Comparison of ENCODE assay signal across 2 fruit fly cellular contexts in the genomic region with DNA sequence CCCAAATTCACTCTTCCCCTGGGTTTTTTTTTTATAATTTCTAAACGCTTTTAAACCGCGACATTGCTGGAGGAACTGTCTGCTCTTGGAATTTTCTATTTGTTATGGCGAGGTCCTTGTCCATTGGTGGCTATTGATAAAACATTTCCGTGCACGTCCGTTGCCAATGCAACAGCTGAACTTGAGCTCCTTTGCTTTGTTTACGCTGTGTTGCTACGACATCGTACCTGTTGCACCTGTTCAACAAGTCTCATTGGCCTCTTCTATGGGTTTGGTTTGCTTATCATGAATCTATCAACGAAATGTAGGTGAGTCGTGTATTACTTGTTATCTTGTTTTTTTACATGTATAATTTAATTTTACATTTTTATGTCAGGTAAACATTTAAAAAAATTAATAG.
TF ChIP-seq lines count a peak whose summit lies in the region.

Gene nan (minus strand): TSS at position 218 of the 400 bp plus-strand sequence.

- TF ChIP-seq CTCF in whole organism, embryonic (GFP tag; optimal IDR thresholded peaks at IDR 0.05; lab: Kevin White, UChicago) = no peak

TF ChIP-seq in whole organism, embryonic, 481 proteins besides CTCF, POLR2A, EP300 and RAD21:
- TF ChIP-seq tll (GFP tag; optimal IDR thresholded peaks at IDR 0.05; lab: Kevin White, UChicago) (no peak), bcd (GFP tag; optimal IDR thresholded peaks at IDR 0.05; lab: Kevin White, UChicago) (no peak), grn (GFP tag; optimal IDR thresholded peaks at IDR 0.05; lab: Kevin White, UChicago) (peak; percentile 44), zen (tag; optimal IDR thresholded peaks at IDR 0.05; lab: Kevin White, UChicago) (no peak), D19B (GFP tag; optimal IDR thresholded peaks at IDR 0.05; lab: Kevin White, UChicago) (no peak), so (GFP tag; IDR thresholded peaks at IDR 0.05; lab: Robert Waterston, UW) (no peak), CG5180 (GFP tag; optimal IDR thresholded peaks at IDR 0.05; lab: Kevin White, UChicago) (no peak), Ets65A (GFP tag; lab: Kevin White, UChicago) (no peak), CG10147 (GFP tag; optimal IDR thresholded peaks at IDR 0.05; lab: Kevin White, UChicago) (no peak), Lhr (GFP tag; optimal IDR thresholded peaks at IDR 0.05; lab: Kevin White, UChicago) (no peak), lmd (GFP tag; IDR thresholded peaks at IDR 0.05; lab: Robert Waterston, UW) (no peak), CG14965 (GFP tag; optimal IDR thresholded peaks at IDR 0.05; lab: Kevin White, UChicago; ENCODE audit: borderline replicate concordance) (no peak), Awh (GFP tag; IDR thresholded peaks at IDR 0.05; lab: Robert Waterston, UW) (no peak), CG12155 (GFP tag; optimal IDR thresholded peaks at IDR 0.05; lab: Kevin White, UChicago) (no peak), scrt (GFP tag; optimal IDR thresholded peaks at IDR 0.05; lab: Kevin White, UChicago) (peak; percentile 87), lov (optimal IDR thresholded peaks at IDR 0.05; lab: Kevin White, UChicago) (no peak), lov (GFP tag; IDR thresholded peaks at IDR 0.05; lab: Robert Waterston, UW) (no peak), CG2678 (tag; optimal IDR thresholded peaks at IDR 0.05; lab: Kevin White, UChicago) (no peak), crp (GFP tag; optimal IDR thresholded peaks at IDR 0.05; lab: Kevin White, UChicago) (no peak), CG32532 (GFP tag; IDR thresholded peaks at IDR 0.05; lab: Robert Waterston, UW) (no peak), Atf3 (GFP tag; optimal IDR thresholded peaks at IDR 0.05; lab: Kevin White, UChicago) (no peak), sima (GFP tag; optimal IDR thresholded peaks at IDR 0.05; lab: Kevin White, UChicago) (no peak), CG7928 (GFP tag; optimal IDR thresholded peaks at IDR 0.05; lab: Kevin White, UChicago) (no peak), ac (GFP tag; optimal IDR thresholded peaks at IDR 0.05; lab: Kevin White, UChicago) (peak; percentile 25), CG12104 (GFP tag; optimal IDR thresholded peaks at IDR 0.05; lab: Kevin White, UChicago) (no peak), crol (GFP tag; IDR thresholded peaks at IDR 0.05; lab: Robert Waterston, UW) (no peak)

TF ChIP-seq in whole organism, pupa, 21 proteins besides CTCF, POLR2A, EP300 and RAD21:
- TF ChIP-seq CG12605 (GFP tag; IDR thresholded peaks at IDR 0.05; lab: Robert Waterston, UW) (peak; percentile 61), CG9948 (tag; optimal IDR thresholded peaks at IDR 0.05; lab: Kevin White, UChicago) (no peak), Snoo (tag; optimal IDR thresholded peaks at IDR 0.05; lab: Kevin White, UChicago) (no peak)
